Fruit fly (Drosophila melanogaster) whole organism, pupa: Measurements from ENCODE around the gene CG34302.

Experiments used
- CG15710 ChIP-seq: fragments of 200-800 bp; sonication (Bioruptor generic); optimal IDR thresholded peaks from 2 replicates; lab custom pipeline; 2018; ENCODE audit warnings: missing biosample characterization, mild to moderate bottlenecking, missing genetic modification characterization, moderate library complexity
- CG17806 ChIP-seq: fragments of 200-800 bp; sonication (Bioruptor generic); optimal IDR thresholded peaks from 2 replicates; lab custom pipeline; 2018; ENCODE audit warnings: missing biosample characterization, mild to moderate bottlenecking, missing genetic modification characterization, moderate library complexity
- CG32121 ChIP-seq: fragments of 200-800 bp; sonication (Bioruptor generic); IDR thresholded peaks from 2 replicates; pipeline ENCODE4 v1.3.6; 2022; ENCODE audit warnings: missing biosample characterization, missing genetic modification characterization
- EcR ChIP-seq: fragments of 200-800 bp; sonication (Bioruptor generic); optimal IDR thresholded peaks from 3 replicates; lab custom pipeline; 2019; ENCODE audit warnings: missing biosample characterization, missing genetic modification characterization, mild to moderate bottlenecking, moderate library complexity, missing genetic modification reagents
- Ets98B ChIP-seq: fragments of 200-800 bp; sonication (Bioruptor generic); IDR thresholded peaks from 2 replicates; pipeline ENCODE4 v1.3.6; 2022; ENCODE audit warnings: missing biosample characterization, missing genetic modification characterization
- Pif1B ChIP-seq: fragments of 200-800 bp; sonication (Bioruptor generic); optimal IDR thresholded peaks from 3 replicates; lab custom pipeline; 2016; ENCODE audit warnings: missing biosample characterization, missing genetic modification characterization
- fd96Ca ChIP-seq: fragments of 200-800 bp; sonication (Bioruptor generic); IDR thresholded peaks from 3 replicates; pipeline ENCODE4 v1.3.6; 2022; ENCODE audit warnings: missing biosample characterization, missing genetic modification characterization

DNA sequence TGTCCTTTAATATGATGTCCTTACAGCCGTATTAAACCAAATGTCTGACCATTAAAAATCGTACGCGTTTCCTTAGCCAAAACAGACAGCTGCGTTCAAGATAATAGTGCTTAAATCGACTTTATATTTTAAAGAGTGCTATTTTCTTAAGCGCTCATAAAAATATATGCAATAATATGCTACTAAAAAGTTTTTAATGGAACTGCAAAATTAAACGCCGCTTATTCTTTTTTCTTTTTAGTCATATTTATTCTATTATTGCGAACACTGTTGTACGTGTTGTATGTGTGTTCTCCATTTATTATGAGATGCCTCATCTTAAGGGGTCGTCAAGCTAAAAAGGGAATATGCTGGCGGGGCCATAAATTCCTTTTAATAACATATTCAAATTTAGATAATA is 36.9 kb upstream of the CG34302 start:
- TF ChIP-seq Ets98B (GFP tag; lab: Robert Waterston, UW): no peak
- TF ChIP-seq CG32121 (GFP tag; lab: Robert Waterston, UW): no peak
- no peak for TF ChIP-seq EcR (GFP tag; lab: Kevin White, UChicago)
- TF ChIP-seq CG17806 (tag; lab: Kevin White, UChicago): no peak
- TF ChIP-seq Pif1B: no peak
- no peak for TF ChIP-seq CG15710 (tag; lab: Kevin White, UChicago)
- no peak for TF ChIP-seq fd96Ca (GFP tag; lab: Robert Waterston, UW)
